Fruit fly (Drosophila melanogaster) whole organism, embryonic: ENCODE data around the gene bin.

Experiments
- Adf1 ChIP-seq: fragments of 200-800 bp; sonication (Bioruptor generic); IDR thresholded peaks from 2 replicates; pipeline ENCODE4 v1.3.6; 2022; ENCODE audit warnings: missing biosample characterization, missing genetic modification characterization
- BtbVII ChIP-seq: fragments of 200-800 bp; sonication (Bioruptor generic); optimal IDR thresholded peaks from 3 replicates; lab custom pipeline; 2017; ENCODE audit warnings: missing biosample characterization, mild to moderate bottlenecking, missing genetic modification characterization
- CG18476 ChIP-seq: fragments of 200-800 bp; sonication (Bioruptor generic); optimal IDR thresholded peaks from 2 replicates; lab custom pipeline; 2016; ENCODE audit warnings: missing biosample characterization, mild to moderate bottlenecking, missing genetic modification characterization
- CG6254 ChIP-seq: fragments of 200-800 bp; sonication (Bioruptor generic); optimal IDR thresholded peaks from 3 replicates; lab custom pipeline; 2017; ENCODE audit warnings: mild to moderate bottlenecking, missing biosample characterization, missing genetic modification reagents, missing genetic modification characterization
- Hr39 ChIP-seq: fragments of >200 bp; optimal IDR thresholded peaks from 2 replicates; lab custom pipeline; 2017
- aop ChIP-seq: fragments of 200-800 bp; sonication (Bioruptor generic); IDR thresholded peaks from 2 replicates; pipeline ENCODE4 v1.3.6; 2022; ENCODE audit warnings: missing biosample characterization, missing genetic modification characterization
- crol ChIP-seq: fragments of 200-800 bp; sonication (Bioruptor generic); IDR thresholded peaks from 2 replicates; pipeline ENCODE4 v1.3.6; 2022; ENCODE audit warnings: missing biosample characterization, missing genetic modification characterization
- pb ChIP-seq: fragments of 200-800 bp; sonication (Bioruptor generic); optimal IDR thresholded peaks from 3 replicates; lab custom pipeline; 2016; ENCODE audit warnings: missing biosample characterization, missing genetic modification characterization
- pho ChIP-seq: fragments of 200-800 bp; sonication (Bioruptor generic); optimal IDR thresholded peaks from 2 replicates; lab custom pipeline; 2016; ENCODE audit warnings: missing biosample characterization, missing genetic modification characterization

- TF ChIP-seq Hr39 (lab: Kevin White, UChicago) (no peak), pho (GFP tag; lab: Kevin White, UChicago) (peak; percentile 45), pb (peak; percentile 59), BtbVII (peak; percentile 94), CG18476 (GFP tag; lab: Kevin White, UChicago) (peak; percentile 90), CG6254 (GFP tag; lab: Kevin White, UChicago) (peak; percentile 91), crol (GFP tag; lab: Robert Waterston, UW) (peak; percentile 68), Adf1 (peak; percentile 79), aop (GFP tag; lab: Robert Waterston, UW) (no peak)
Observed at dm6 chr3L:6988942-6989569, 1.4 kb upstream of the bin start.
